Worm (Caenorhabditis elegans) whole organism, mixed stage, embryonic: Measurements from ENCODE around the gene fbxa-202.

ENCODE experiments used
- M03D4.4 ChIP-seq: sonication (generic microtip); optimal IDR thresholded peaks from 2 replicates; lab custom pipeline; 2017; ENCODE audit warnings: mild to moderate bottlenecking, missing genetic modification characterization, missing compliant biosample characterization
- bed-3 ChIP-seq: fragments of 200-800 bp; sonication (Bioruptor generic); optimal IDR thresholded peaks from 3 replicates; lab custom pipeline; 2018; ENCODE audit warnings: mild to moderate bottlenecking, missing genetic modification characterization, moderate library complexity, missing compliant biosample characterization
- blmp-1 ChIP-seq: fragments of 150-350 bp; optimal IDR thresholded peaks from 2 replicates; lab custom pipeline; 2014; ENCODE audit warnings: missing biosample characterization, missing genetic modification characterization
- ceh-39 ChIP-seq: fragments of 150-350 bp; optimal IDR thresholded peaks from 2 replicates; lab custom pipeline; 2014; ENCODE audit warnings: missing biosample characterization, missing genetic modification characterization
- ceh-43 ChIP-seq: fragments of 200-800 bp; sonication (Bioruptor generic); optimal IDR thresholded peaks from 2 replicates; lab custom pipeline; 2018; ENCODE audit warnings: mild to moderate bottlenecking, missing genetic modification characterization, moderate library complexity, missing compliant biosample characterization
- ceh-83 ChIP-seq: fragments of 200-800 bp; sonication (Bioruptor generic); optimal IDR thresholded peaks from 2 replicates; lab custom pipeline; 2018; ENCODE audit warnings: mild to moderate bottlenecking, missing genetic modification characterization, missing compliant biosample characterization
- ces-1 ChIP-seq: fragments of 150-350 bp; optimal IDR thresholded peaks from 2 replicates; lab custom pipeline; 2014; ENCODE audit warnings: missing biosample characterization, missing genetic modification reagents, missing genetic modification characterization
- cnd-1 ChIP-seq: fragments of 200-800 bp; sonication (Bioruptor generic); optimal IDR thresholded peaks from 2 replicates; lab custom pipeline; 2018; ENCODE audit warnings: mild to moderate bottlenecking, missing genetic modification characterization, missing compliant biosample characterization
- drap-1 ChIP-seq: fragments of 200-800 bp; sonication (Bioruptor generic); optimal IDR thresholded peaks from 3 replicates; lab custom pipeline; 2018; ENCODE audit warnings: mild to moderate bottlenecking, missing genetic modification characterization, missing compliant biosample characterization
- elt-1 ChIP-seq: sonication (generic microtip); optimal IDR thresholded peaks from 2 replicates; lab custom pipeline; 2017; ENCODE audit warnings: missing genetic modification characterization, mild to moderate bottlenecking, missing compliant biosample characterization, antibody characterized with exemption, moderate library complexity, borderline replicate concordance; ENCODE audit not compliant: insufficient read depth
- elt-3 ChIP-seq: fragments of 150-350 bp; optimal IDR thresholded peaks from 2 replicates; lab custom pipeline; 2014; ENCODE audit warnings: missing biosample characterization, missing genetic modification characterization
- flh-1 ChIP-seq: fragments of 200-800 bp; sonication (Bioruptor generic); optimal IDR thresholded peaks from 2 replicates; lab custom pipeline; 2018; ENCODE audit warnings: mild to moderate bottlenecking, missing genetic modification characterization, moderate library complexity, missing compliant biosample characterization
- ham-2 ChIP-seq: fragments of 200-800 bp; sonication (Bioruptor generic); optimal IDR thresholded peaks from 2 replicates; lab custom pipeline; 2018; ENCODE audit warnings: mild to moderate bottlenecking, missing genetic modification characterization, missing compliant biosample characterization
- hlh-1 ChIP-seq: fragments of 150-350 bp; optimal IDR thresholded peaks from 2 replicates; lab custom pipeline; 2014; ENCODE audit warnings: missing biosample characterization, missing genetic modification reagents, missing genetic modification characterization
- lin-13 ChIP-seq: fragments of 150-350 bp; optimal IDR thresholded peaks from 2 replicates; lab custom pipeline; 2014; ENCODE audit warnings: missing biosample characterization, missing genetic modification characterization
- lin-32 ChIP-seq: fragments of 200-800 bp; sonication (Bioruptor generic); optimal IDR thresholded peaks from 2 replicates; lab custom pipeline; 2018; ENCODE audit warnings: mild to moderate bottlenecking, missing genetic modification characterization, missing compliant biosample characterization
- lsy-2 ChIP-seq: fragments of 150-350 bp; optimal IDR thresholded peaks from 2 replicates; lab custom pipeline; 2014; ENCODE audit warnings: missing biosample characterization, missing genetic modification characterization
- mab-5 ChIP-seq: fragments of 150-350 bp; optimal IDR thresholded peaks from 2 replicates; lab custom pipeline; 2014; ENCODE audit warnings: missing biosample characterization, missing genetic modification characterization
- mep-1 ChIP-seq: fragments of 150-350 bp; optimal IDR thresholded peaks from 2 replicates; lab custom pipeline; 2017; ENCODE audit warnings: missing biosample characterization, missing genetic modification reagents, missing genetic modification characterization, inconsistent platforms
- mls-2 ChIP-seq: sonication (generic microtip); optimal IDR thresholded peaks from 2 replicates; lab custom pipeline; 2016; ENCODE audit warnings: mild to moderate bottlenecking, missing genetic modification characterization, moderate library complexity, missing compliant biosample characterization
- nhr-12 ChIP-seq: fragments of 150-350 bp; optimal IDR thresholded peaks from 2 replicates; lab custom pipeline; 2014; ENCODE audit warnings: missing biosample characterization, missing genetic modification characterization
- nhr-2 ChIP-seq: fragments of 150-350 bp; optimal IDR thresholded peaks from 2 replicates; lab custom pipeline; 2014; ENCODE audit warnings: missing biosample characterization, missing genetic modification characterization
- nhr-237 ChIP-seq: fragments of 150-350 bp; optimal IDR thresholded peaks from 2 replicates; lab custom pipeline; 2014; ENCODE audit warnings: missing biosample characterization, missing genetic modification characterization
- nhr-28 ChIP-seq: fragments of 150-350 bp; optimal IDR thresholded peaks from 2 replicates; lab custom pipeline; 2014; ENCODE audit warnings: missing biosample characterization, missing genetic modification characterization
- nhr-76 ChIP-seq: sonication (generic microtip); optimal IDR thresholded peaks from 2 replicates; lab custom pipeline; 2017; ENCODE audit warnings: missing biosample characterization, missing genetic modification characterization
- pha-4 ChIP-seq: fragments of 150-350 bp; optimal IDR thresholded peaks from 2 replicates; lab custom pipeline; 2018; ENCODE audit warnings: missing biosample characterization, missing genetic modification reagents, missing genetic modification characterization
- sem-2 ChIP-seq: fragments of 200-800 bp; sonication (Bioruptor generic); optimal IDR thresholded peaks from 2 replicates; lab custom pipeline; 2018; ENCODE audit warnings: mild to moderate bottlenecking, missing genetic modification characterization, missing compliant biosample characterization
- snpc-4 ChIP-seq: fragments of 150-350 bp; optimal IDR thresholded peaks from 2 replicates; lab custom pipeline; 2014; ENCODE audit warnings: missing biosample characterization, missing genetic modification characterization
- sptf-1 ChIP-seq: sonication (generic microtip); optimal IDR thresholded peaks from 2 replicates; lab custom pipeline; 2017; ENCODE audit warnings: mild to moderate bottlenecking, missing genetic modification characterization, moderate library complexity, missing compliant biosample characterization
- unc-120 ChIP-seq: sonication (generic microtip); optimal IDR thresholded peaks from 2 replicates; lab custom pipeline; 2017; ENCODE audit warnings: missing genetic modification characterization, missing compliant biosample characterization; ENCODE audit not compliant: poor library complexity, severe bottlenecking
- unc-39 ChIP-seq: fragments of 150-350 bp; optimal IDR thresholded peaks from 2 replicates; lab custom pipeline; 2014; ENCODE audit warnings: missing biosample characterization, missing genetic modification characterization
- unc-62 ChIP-seq: fragments of 150-350 bp; optimal IDR thresholded peaks from 2 replicates; lab custom pipeline; 2014; ENCODE audit warnings: missing biosample characterization, missing genetic modification reagents, missing genetic modification characterization
- zip-8 ChIP-seq: fragments of 150-350 bp; optimal IDR thresholded peaks from 2 replicates; lab custom pipeline; 2014; ENCODE audit warnings: missing biosample characterization, missing genetic modification characterization
- ztf-11 ChIP-seq: fragments of 150-350 bp; optimal IDR thresholded peaks from 2 replicates; lab custom pipeline; 2014; ENCODE audit warnings: missing biosample characterization, missing genetic modification characterization

fbxa-202 gene

DNA sequence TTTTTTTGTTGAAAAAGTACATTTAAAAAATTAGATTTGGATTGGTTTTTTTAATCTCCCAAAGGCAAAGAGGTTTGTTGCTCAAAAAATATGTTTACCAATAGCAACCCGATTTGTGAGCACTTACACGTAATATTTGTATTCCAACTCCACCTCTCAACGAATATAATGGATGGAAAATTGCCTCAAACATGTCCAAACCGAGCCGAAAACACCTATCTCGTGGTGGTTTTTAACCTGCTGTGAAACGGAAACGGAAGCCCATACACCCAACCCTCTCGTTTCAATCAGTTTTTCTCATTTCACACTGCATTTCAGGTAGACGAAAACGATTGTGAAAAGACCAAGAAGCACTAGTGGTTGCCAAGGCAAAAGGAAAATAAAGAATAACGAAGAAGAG lies 10.4 kb upstream of the fbxa-202 start, which contains the start of gene cest-24:
TSS of gene cest-24 (plus strand) at position 301 of the 400 bp plus-strand sequence.
- TF ChIP-seq ham-2 (no peak), mls-2 (tag; lab: Kevin White, UChicago) (no peak), hlh-1 (no peak), sem-2 (no peak), nhr-28 (tag; lab: Kevin White, UChicago) (no peak), lsy-2 (tag; lab: Kevin White, UChicago) (no peak), pha-4 (no peak), snpc-4 (no peak), cnd-1 (tag; lab: Kevin White, UChicago) (no peak), nhr-76 (tag; lab: Kevin White, UChicago) (no peak), nhr-12 (tag; lab: Kevin White, UChicago) (no peak), ceh-39 (no peak), unc-39 (no peak), elt-1 (tag; lab: Kevin White, UChicago) (no peak), mep-1 (no peak), drap-1 (GFP tag; lab: Kevin White, UChicago) (no peak), zip-8 (tag; lab: Kevin White, UChicago) (no peak), M03D4.4 (tag; lab: Kevin White, UChicago) (no peak), nhr-237 (tag; lab: Kevin White, UChicago) (no peak)

DNA sequence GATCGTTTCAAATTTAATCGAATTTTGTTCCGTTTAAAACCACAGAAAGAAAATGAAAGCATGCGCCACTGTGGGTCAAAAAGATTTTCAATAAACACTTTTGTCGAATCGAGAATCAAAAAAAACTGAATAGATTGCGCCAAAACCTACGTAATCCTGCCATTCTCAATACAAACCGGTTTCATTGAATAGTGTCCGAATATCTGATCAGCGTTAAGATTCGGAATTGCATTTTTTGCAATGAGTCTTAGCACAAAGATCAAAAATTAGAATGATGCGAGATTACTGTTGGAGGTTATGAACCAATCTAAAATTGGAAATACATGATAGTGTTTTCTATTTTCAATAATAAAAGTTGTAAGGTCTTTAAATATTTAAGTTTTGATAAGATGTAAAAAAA lies 9.2 kb upstream of the fbxa-202 start:
- TF ChIP-seq unc-62 (GFP tag; lab: Kevin White, UChicago): no peak
- no peak for TF ChIP-seq ceh-39
- no peak for TF ChIP-seq nhr-76 (tag; lab: Kevin White, UChicago)
- no peak for TF ChIP-seq unc-39
- TF ChIP-seq ceh-43: no peak
- TF ChIP-seq unc-120 (tag; lab: Kevin White, UChicago): no peak
- TF ChIP-seq pha-4: no peak
- no peak for TF ChIP-seq ham-2
- TF ChIP-seq flh-1 (GFP tag; lab: Kevin White, UChicago): no peak
- no peak for TF ChIP-seq lin-32 (GFP tag; lab: Kevin White, UChicago)
- TF ChIP-seq ceh-83 (GFP tag; lab: Kevin White, UChicago): no peak

DNA sequence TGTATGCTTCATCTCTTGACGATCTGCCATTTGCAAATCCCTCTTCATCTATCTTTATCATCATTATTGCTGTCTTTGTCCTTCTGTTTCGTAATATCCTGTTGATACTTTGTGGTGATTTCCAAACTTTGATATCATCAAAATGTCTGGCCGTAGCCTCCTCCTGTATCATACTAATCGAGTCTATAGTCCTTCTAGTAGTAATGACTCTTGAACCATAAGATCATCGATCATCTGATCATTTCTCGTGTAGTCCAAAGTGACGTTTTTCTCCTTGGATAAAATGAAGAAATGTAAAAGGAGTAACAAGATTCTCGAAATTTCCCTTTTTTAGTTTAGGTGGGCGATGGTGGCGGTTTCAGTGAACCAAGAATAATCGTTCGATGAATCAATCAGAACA lies 7.7 kb upstream of the fbxa-202 start:
- TF ChIP-seq hlh-1 (no peak), bed-3 (GFP tag; lab: Kevin White, UChicago) (no peak), unc-120 (tag; lab: Kevin White, UChicago) (no peak), lin-13 (tag; lab: Kevin White, UChicago) (no peak), nhr-28 (tag; lab: Kevin White, UChicago) (no peak), zip-8 (tag; lab: Kevin White, UChicago) (no peak), lsy-2 (tag; lab: Kevin White, UChicago) (no peak), ceh-43 (no peak), mep-1 (no peak), ces-1 (GFP tag; lab: Kevin White, UChicago) (no peak), cnd-1 (tag; lab: Kevin White, UChicago) (no peak), elt-3 (tag; lab: Kevin White, UChicago) (no peak), nhr-12 (tag; lab: Kevin White, UChicago) (no peak)

DNA sequence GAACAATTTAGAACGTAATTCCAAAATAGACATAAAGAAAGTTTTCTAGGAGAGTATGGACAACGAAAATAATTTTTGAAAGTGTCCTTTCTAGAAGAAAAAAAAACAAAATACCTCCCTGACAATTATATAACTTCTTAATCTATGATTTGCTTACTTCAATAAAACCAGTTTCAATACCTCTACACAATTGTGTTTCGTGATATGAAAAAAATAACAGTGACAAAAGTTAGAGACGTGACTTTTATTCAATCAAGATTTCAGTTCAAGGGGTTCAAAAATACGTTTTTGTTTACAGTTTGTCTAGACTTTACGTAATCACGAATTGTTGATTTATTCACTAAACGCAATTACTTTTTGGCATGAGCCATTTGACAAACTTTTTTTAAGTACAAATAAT lies 5.8 kb upstream of the fbxa-202 start:
- no peak for TF ChIP-seq ztf-11 (tag; lab: Kevin White, UChicago)
- TF ChIP-seq lin-13 (tag; lab: Kevin White, UChicago): no peak
- no peak for TF ChIP-seq pha-4
- TF ChIP-seq nhr-76 (tag; lab: Kevin White, UChicago): no peak
- no peak for TF ChIP-seq lsy-2 (tag; lab: Kevin White, UChicago)
- no peak for TF ChIP-seq mls-2 (tag; lab: Kevin White, UChicago)
- no peak for TF ChIP-seq mep-1
- no peak for TF ChIP-seq blmp-1
- no peak for TF ChIP-seq lin-32 (GFP tag; lab: Kevin White, UChicago)
- no peak for TF ChIP-seq elt-3 (tag; lab: Kevin White, UChicago)
- no peak for TF ChIP-seq elt-1 (tag; lab: Kevin White, UChicago)
- no peak for TF ChIP-seq nhr-12 (tag; lab: Kevin White, UChicago)

DNA sequence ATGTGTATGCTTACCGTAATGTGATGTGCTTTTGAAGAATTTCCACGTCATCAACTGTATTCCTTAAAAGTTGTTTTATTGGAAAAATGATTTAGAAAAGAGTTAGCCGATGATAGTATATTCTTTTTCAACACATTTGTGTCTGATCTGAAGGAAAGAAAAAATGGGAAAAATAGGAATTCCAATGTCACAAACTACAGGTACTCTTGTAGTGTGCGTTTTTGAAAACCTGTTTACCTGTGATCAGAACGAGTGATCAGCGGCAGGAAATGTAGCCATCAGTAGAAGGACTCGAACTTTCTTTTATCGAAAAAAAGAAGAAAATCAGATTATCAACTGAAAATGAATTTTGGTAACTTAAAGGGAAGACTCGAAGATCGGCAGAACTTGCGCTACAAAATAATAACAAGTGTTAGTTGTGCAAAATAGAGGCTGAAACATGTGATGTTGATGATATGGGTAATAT lies 5.3 kb upstream of the fbxa-202 start, which contains the start of gene T28C12.15:
TSS of gene T28C12.15 (minus strand) at position 51 of the 466 bp plus-strand sequence.
- TF ChIP-seq mab-5 (tag; lab: Kevin White, UChicago) (no peak), ceh-39 (no peak), unc-120 (tag; lab: Kevin White, UChicago) (no peak), sptf-1 (no peak), ham-2 (no peak), cnd-1 (tag; lab: Kevin White, UChicago) (no peak), nhr-28 (tag; lab: Kevin White, UChicago) (no peak), M03D4.4 (tag; lab: Kevin White, UChicago) (no peak), snpc-4 (no peak), drap-1 (GFP tag; lab: Kevin White, UChicago) (no peak), ztf-11 (tag; lab: Kevin White, UChicago) (no peak), nhr-12 (tag; lab: Kevin White, UChicago) (no peak), elt-1 (tag; lab: Kevin White, UChicago) (no peak), nhr-2 (tag; lab: Kevin White, UChicago) (no peak), blmp-1 (no peak), mep-1 (no peak)
